ENCODE assay signal across 2 fruit fly cellular contexts in genomic region chr2L:3440322-3440721, dm6.
TF ChIP-seq lines count a peak whose summit lies in the region.

No protein-coding gene starts in this region.

TF ChIP-seq in whole organism, embryonic, 481 proteins besides CTCF, POLR2A, EP300 and RAD21 (continued from another document and continues in another):
- peak; percentile 68 for TF ChIP-seq CG14014 (GFP tag; IDR thresholded peaks at IDR 0.05; lab: Robert Waterston, UW)
- peak in 1 of 2 experiments; percentile 37 for TF ChIP-seq bsh (GFP tag; optimal IDR thresholded peaks at IDR 0.05; lab: Kevin White, UChicago)
- no peak for TF ChIP-seq Bteb2 (GFP tag; optimal IDR thresholded peaks at IDR 0.05; lab: Kevin White, UChicago)
- TF ChIP-seq hkb (optimal IDR thresholded peaks at IDR 0.05; lab: Kevin White, UChicago) = no peak
- TF ChIP-seq hkb (GFP tag; IDR thresholded peaks at IDR 0.05; lab: Robert Waterston, UW) = peak; percentile 79
- TF ChIP-seq Asciz (GFP tag; optimal IDR thresholded peaks at IDR 0.05; lab: Kevin White, UChicago) = peak; percentile 71
- TF ChIP-seq run (tag; optimal IDR thresholded peaks at IDR 0.05; lab: Kevin White, UChicago) = no peak
- TF ChIP-seq Dbx (GFP tag; IDR thresholded peaks at IDR 0.05; lab: Robert Waterston, UW) = 0 out of 3 replicates have a peak, but pooled peaks have one; percentile 43
- peak; percentile 49 for TF ChIP-seq E2f2 (GFP tag; IDR thresholded peaks at IDR 0.05; lab: Robert Waterston, UW)
- TF ChIP-seq CG5245 (GFP tag; optimal IDR thresholded peaks at IDR 0.05; lab: Kevin White, UChicago) = peak; percentile 14
- TF ChIP-seq CG14965 (GFP tag; optimal IDR thresholded peaks at IDR 0.05; lab: Kevin White, UChicago; ENCODE audit: borderline replicate concordance) = no peak
- TF ChIP-seq hb (GFP tag; IDR thresholded peaks at IDR 0.05; lab: Robert Waterston, UW; ENCODE audit: partially characterized antibody) = no peak
- 0 out of 2 replicates have a peak, but pooled peaks have one; percentile 50 for TF ChIP-seq sim (GFP tag; IDR thresholded peaks at IDR 0.05; lab: Robert Waterston, UW)
- TF ChIP-seq Hand (GFP tag; optimal IDR thresholded peaks at IDR 0.05; lab: Kevin White, UChicago) = no peak
- TF ChIP-seq Stat92E (GFP tag; optimal IDR thresholded peaks at IDR 0.05; lab: Kevin White, UChicago) = no peak
- no peak for TF ChIP-seq CG30020 (tag; optimal IDR thresholded peaks at IDR 0.05; lab: Kevin White, UChicago)
- TF ChIP-seq CG15696 (tag; optimal IDR thresholded peaks at IDR 0.05; lab: Kevin White, UChicago) = no peak
- TF ChIP-seq al (GFP tag; IDR thresholded peaks at IDR 0.05; lab: Robert Waterston, UW) = peak; percentile 54
- peak; percentile 84 for TF ChIP-seq sisA (GFP tag; IDR thresholded peaks at IDR 0.05; lab: Robert Waterston, UW)
- no peak for TF ChIP-seq Tbp (GFP tag; optimal IDR thresholded peaks at IDR 0.05; lab: Kevin White, UChicago)
- TF ChIP-seq sna (GFP tag; IDR thresholded peaks at IDR 0.05; lab: Robert Waterston, UW; ENCODE audit: partially characterized antibody) = no peak
- TF ChIP-seq Neu2 (GFP tag; optimal IDR thresholded peaks at IDR 0.05; lab: Kevin White, UChicago; ENCODE audit: borderline replicate concordance) = no peak
- no peak for TF ChIP-seq CG15011 (GFP tag; optimal IDR thresholded peaks at IDR 0.05; lab: Kevin White, UChicago)
- TF ChIP-seq CG3163 (GFP tag; optimal IDR thresholded peaks at IDR 0.05; lab: Kevin White, UChicago) = no peak
- TF ChIP-seq Sox100B (GFP tag; optimal IDR thresholded peaks at IDR 0.05; lab: Kevin White, UChicago) = peak; percentile 48
- peak; percentile 42; the same call in 2 of the 3 replicates for TF ChIP-seq CG6175 (GFP tag; IDR thresholded peaks at IDR 0.05; lab: Robert Waterston, UW)
- TF ChIP-seq chif (GFP tag; optimal IDR thresholded peaks at IDR 0.05; lab: Kevin White, UChicago) = peak; percentile 52 to 63
- no peak for TF ChIP-seq zen2 (GFP tag; IDR thresholded peaks at IDR 0.05; lab: Robert Waterston, UW; ENCODE audit: partially characterized antibody)
- TF ChIP-seq CG8944 (GFP tag; optimal IDR thresholded peaks at IDR 0.05; lab: Kevin White, UChicago) = peak; percentile 51
- peak; percentile 48; the same call in 1 of the 2 replicates for TF ChIP-seq NFAT (GFP tag; IDR thresholded peaks at IDR 0.05; lab: Robert Waterston, UW)
- TF ChIP-seq CG1024 (GFP tag; IDR thresholded peaks at IDR 0.05; lab: Robert Waterston, UW) = peak; percentile 58; the same call in 1 of the 2 replicates
- TF ChIP-seq jing (GFP tag; optimal IDR thresholded peaks at IDR 0.05; lab: Kevin White, UChicago) = peak; percentile 29
- TF ChIP-seq CG7928 (GFP tag; optimal IDR thresholded peaks at IDR 0.05; lab: Kevin White, UChicago) = no peak
- no peak for TF ChIP-seq HLH54F (GFP tag; optimal IDR thresholded peaks at IDR 0.05; lab: Kevin White, UChicago)
- no peak for TF ChIP-seq ash1 (GFP tag; optimal IDR thresholded peaks at IDR 0.05; lab: Kevin White, UChicago)
- no peak for TF ChIP-seq CG1832 (GFP tag; optimal IDR thresholded peaks at IDR 0.05; lab: Kevin White, UChicago)
- no peak for TF ChIP-seq Sry-β (GFP tag; optimal IDR thresholded peaks at IDR 0.05; lab: Kevin White, UChicago)
- no peak for TF ChIP-seq Bgb (GFP tag; IDR thresholded peaks at IDR 0.05; lab: Robert Waterston, UW; ENCODE audit: partially characterized antibody)
- no peak for TF ChIP-seq CG3838 (GFP tag; optimal IDR thresholded peaks at IDR 0.05; lab: Kevin White, UChicago)
- no peak for TF ChIP-seq HmgD (GFP tag; optimal IDR thresholded peaks at IDR 0.05; lab: Kevin White, UChicago)
- TF ChIP-seq CG1792 (GFP tag; optimal IDR thresholded peaks at IDR 0.05; lab: Kevin White, UChicago) = no peak
- TF ChIP-seq Aef1 (GFP tag; IDR thresholded peaks at IDR 0.05; lab: Robert Waterston, UW) = peak; percentile 44
- TF ChIP-seq CG6854 (GFP tag; optimal IDR thresholded peaks at IDR 0.05; lab: Kevin White, UChicago) = no peak
- TF ChIP-seq CG17359 (tag; optimal IDR thresholded peaks at IDR 0.05; lab: Kevin White, UChicago) = peak; percentile 84
- TF ChIP-seq Dad (GFP tag; optimal IDR thresholded peaks at IDR 0.05; lab: Kevin White, UChicago) = no peak
- TF ChIP-seq fd3F (GFP tag; optimal IDR thresholded peaks at IDR 0.05; lab: Kevin White, UChicago) = no peak
- TF ChIP-seq CG4328 (GFP tag; optimal IDR thresholded peaks at IDR 0.05; lab: Kevin White, UChicago) = no peak
- TF ChIP-seq CG7357 (GFP tag; IDR thresholded peaks at IDR 0.05; lab: Robert Waterston, UW) = peak; percentile 61; the same call in 1 of the 3 replicates
- TF ChIP-seq CG12744 (GFP tag; optimal IDR thresholded peaks at IDR 0.05; lab: Kevin White, UChicago) = no peak
- TF ChIP-seq CG10462 (GFP tag; optimal IDR thresholded peaks at IDR 0.05; lab: Kevin White, UChicago) = no peak
- TF ChIP-seq prd (optimal IDR thresholded peaks at IDR 0.05; lab: Kevin White, UChicago) = no peak
- TF ChIP-seq prd (GFP tag; IDR thresholded peaks at IDR 0.05; lab: Robert Waterston, UW) = peak; percentile 82
- TF ChIP-seq ase (GFP tag; IDR thresholded peaks at IDR 0.05; lab: Robert Waterston, UW) = peak; percentile 81
- TF ChIP-seq Sin3A (optimal IDR thresholded peaks at IDR 0.05; lab: Kevin White, UChicago) = no peak
- peak; percentile 76 for TF ChIP-seq CG32772 (GFP tag; IDR thresholded peaks at IDR 0.05; lab: Robert Waterston, UW)
- peak; percentile 51; the same call in 1 of the 3 replicates for TF ChIP-seq sr (GFP tag; IDR thresholded peaks at IDR 0.05; lab: Robert Waterston, UW)
- TF ChIP-seq CG17568 (GFP tag; optimal IDR thresholded peaks at IDR 0.05; lab: Kevin White, UChicago) = no peak
- TF ChIP-seq CG14860 (GFP tag; IDR thresholded peaks at IDR 0.05; lab: Robert Waterston, UW; ENCODE audit: partially characterized antibody) = no peak
- peak; percentile 88 for TF ChIP-seq sens (GFP tag; lab: Kevin White, UChicago)
- TF ChIP-seq NK7.1 (GFP tag; optimal IDR thresholded peaks at IDR 0.05; lab: Kevin White, UChicago) = no peak
- peak; percentile 77 for TF ChIP-seq H15 (GFP tag; IDR thresholded peaks at IDR 0.05; lab: Robert Waterston, UW)
- TF ChIP-seq Nf-YB (GFP tag; optimal IDR thresholded peaks at IDR 0.05; lab: Kevin White, UChicago) = no peak
- no peak for TF ChIP-seq kay (GFP tag; optimal IDR thresholded peaks at IDR 0.05; lab: Kevin White, UChicago)
- peak; percentile 76 for TF ChIP-seq CG2889 (GFP tag; IDR thresholded peaks at IDR 0.05; lab: Robert Waterston, UW)
- no peak for TF ChIP-seq CG10543 (GFP tag; optimal IDR thresholded peaks at IDR 0.05; lab: Kevin White, UChicago)
- TF ChIP-seq gem (tag; optimal IDR thresholded peaks at IDR 0.05; lab: Kevin White, UChicago) = peak; percentile 82

TF ChIP-seq in whole organism, prepupa, 60 proteins besides CTCF, POLR2A, EP300 and RAD21 (continued from another document):
- TF ChIP-seq Gug (GFP tag; IDR thresholded peaks at IDR 0.05; lab: Robert Waterston, UW) (peak; percentile 88), CG3032 (tag; optimal IDR thresholded peaks at IDR 0.05; lab: Kevin White, UChicago) (peak; percentile 53), cyc (GFP tag; optimal IDR thresholded peaks at IDR 0.05; lab: Kevin White, UChicago) (no peak), CG34406 (GFP tag; optimal IDR thresholded peaks at IDR 0.05; lab: Kevin White, UChicago) (no peak), CG6276 (GFP tag; optimal IDR thresholded peaks at IDR 0.05; lab: Kevin White, UChicago) (peak; percentile 84), Sox14 (GFP tag; optimal IDR thresholded peaks at IDR 0.05; lab: Kevin White, UChicago) (peak; percentile 74), CG7368 (GFP tag; optimal IDR thresholded peaks at IDR 0.05; lab: Kevin White, UChicago) (peak; percentile 66), acj6 (GFP tag; optimal IDR thresholded peaks at IDR 0.05; lab: Kevin White, UChicago) (peak; percentile 81), pdm3 (GFP tag; optimal IDR thresholded peaks at IDR 0.05; lab: Kevin White, UChicago) (peak; percentile 82), CG6163 (GFP tag; IDR thresholded peaks at IDR 0.05; lab: Robert Waterston, UW) (peak; percentile 78), CG11902 (GFP tag; optimal IDR thresholded peaks at IDR 0.05; lab: Kevin White, UChicago) (no peak), Met (GFP tag; optimal IDR thresholded peaks at IDR 0.05; lab: Kevin White, UChicago) (no peak), Hr4 (GFP tag; optimal IDR thresholded peaks at IDR 0.05; lab: Kevin White, UChicago) (peak; percentile 86), Sox102F (GFP tag; optimal IDR thresholded peaks at IDR 0.05; lab: Kevin White, UChicago) (peak; percentile 57), CG10631 (GFP tag; optimal IDR thresholded peaks at IDR 0.05; lab: Kevin White, UChicago) (peak; percentile 59), Blimp-1 (GFP tag; optimal IDR thresholded peaks at IDR 0.05; lab: Kevin White, UChicago) (no peak), dac (GFP tag; optimal IDR thresholded peaks at IDR 0.05; lab: Kevin White, UChicago) (peak; percentile 63), net (GFP tag; optimal IDR thresholded peaks at IDR 0.05; lab: Kevin White, UChicago) (peak; percentile 9), Ets21C (GFP tag; optimal IDR thresholded peaks at IDR 0.05; lab: Kevin White, UChicago) (peak; percentile 30), fkh (GFP tag; optimal IDR thresholded peaks at IDR 0.05; lab: Kevin White, UChicago) (no peak), fd59A (GFP tag; optimal IDR thresholded peaks at IDR 0.05; lab: Kevin White, UChicago) (peak; percentile 53), Sox15 (GFP tag; optimal IDR thresholded peaks at IDR 0.05; lab: Kevin White, UChicago) (no peak), achi (GFP tag; optimal IDR thresholded peaks at IDR 0.05; lab: Kevin White, UChicago) (peak; percentile 49), CG6808 (GFP tag; optimal IDR thresholded peaks at IDR 0.05; lab: Kevin White, UChicago) (peak; percentile 44), salr (GFP tag; optimal IDR thresholded peaks at IDR 0.05; lab: Kevin White, UChicago) (peak in 1 of 2 experiments; percentile 49), lz (GFP tag; optimal IDR thresholded peaks at IDR 0.05; lab: Kevin White, UChicago) (peak; percentile 10), dsx (GFP tag; optimal IDR thresholded peaks at IDR 0.05; lab: Kevin White, UChicago; ENCODE audit: poor library complexity, severe bottlenecking) (no peak), CG8632 (GFP tag; optimal IDR thresholded peaks at IDR 0.05; lab: Kevin White, UChicago) (no peak), CG6854 (GFP tag; optimal IDR thresholded peaks at IDR 0.05; lab: Kevin White, UChicago) (no peak), fd85E (GFP tag; optimal IDR thresholded peaks at IDR 0.05; lab: Kevin White, UChicago) (no peak), Eip78C (GFP tag; lab: Kevin White, UChicago) (peak; percentile 57), Hr39 (GFP tag; optimal IDR thresholded peaks at IDR 0.05; lab: Kevin White, UChicago) (peak; percentile 40), eg (GFP tag; IDR thresholded peaks at IDR 0.05; lab: Robert Waterston, UW) (peak; percentile 93), Smox (GFP tag; optimal IDR thresholded peaks at IDR 0.05; lab: Kevin White, UChicago) (no peak), CG6792 (GFP tag; optimal IDR thresholded peaks at IDR 0.05; lab: Kevin White, UChicago) (peak; percentile 65), CG11294 (GFP tag; IDR thresholded peaks at IDR 0.05; lab: Robert Waterston, UW) (peak; percentile 84)
